Fruit fly (Drosophila melanogaster) whole organism, wandering third instar larva: ENCODE measurements around the gene CG31510.
A peak's percentile ranks its signal among the peaks of the same experiment; 100 is the strongest.

Experiments
- Abd-B ChIP-seq: fragments of >200 bp; optimal IDR thresholded peaks from 2 replicates; lab custom pipeline; 2017; ENCODE audit warnings: missing biosample characterization, missing genetic modification characterization
- CG32264 ChIP-seq: fragments of 200-800 bp; sonication (Bioruptor generic); optimal IDR thresholded peaks from 2 replicates; lab custom pipeline; 2016; ENCODE audit warnings: missing biosample characterization, missing genetic modification characterization
- CG9705 ChIP-seq: fragments of 200-800 bp; sonication (Bioruptor generic); optimal IDR thresholded peaks from 2 replicates; lab custom pipeline; 2018; ENCODE audit warnings: missing biosample characterization, mild to moderate bottlenecking, missing genetic modification characterization
- CrebA ChIP-seq: fragments of 200-800 bp; sonication (Bioruptor generic); optimal IDR thresholded peaks from 2 replicates; lab custom pipeline; 2016; ENCODE audit warnings: missing biosample characterization, mild to moderate bottlenecking, missing genetic modification characterization, borderline replicate concordance
- Dfd ChIP-seq: fragments of >200 bp; optimal IDR thresholded peaks from 2 replicates; lab custom pipeline; 2017; ENCODE audit warnings: missing biosample characterization, missing genetic modification characterization
- Dif ChIP-seq: fragments of 200-275, 200-300 bp; sonication (Bioruptor generic); optimal IDR thresholded peaks from 2 replicates; lab custom pipeline; 2018; ENCODE audit warnings: missing biosample characterization, missing genetic modification characterization; ENCODE audit not compliant: partially characterized antibody
- HLH106 ChIP-seq: fragments of 200-800 bp; optimal IDR thresholded peaks from 3 replicates; lab custom pipeline; 2019; ENCODE audit warnings: missing biosample characterization, mild to moderate bottlenecking, missing genetic modification characterization, moderate library complexity
- Hnf4 ChIP-seq: fragments of 200-800 bp; sonication (Bioruptor generic); optimal IDR thresholded peaks from 2 replicates; lab custom pipeline; 2016; ENCODE audit warnings: missing biosample characterization, mild to moderate bottlenecking, missing genetic modification characterization
- Hr78 ChIP-seq: fragments of >200 bp; optimal IDR thresholded peaks from 2 replicates; lab custom pipeline; 2017; ENCODE audit warnings: missing biosample characterization, missing genetic modification characterization
- Hr83 ChIP-seq: fragments of 200-300 bp; sonication (Bioruptor generic); optimal IDR thresholded peaks from 2 replicates; lab custom pipeline; 2016; ENCODE audit warnings: missing biosample characterization, mild to moderate bottlenecking, missing genetic modification characterization, moderate library complexity; ENCODE audit not compliant: poor library complexity, severe bottlenecking
- Jra ChIP-seq: sonication (Bioruptor generic); optimal IDR thresholded peaks from 2 replicates; lab custom pipeline; 2016; ENCODE audit warnings: missing biosample characterization, missing genetic modification characterization
- Mio ChIP-seq: sonication (Bioruptor generic); optimal IDR thresholded peaks from 2 replicates; lab custom pipeline; 2016; ENCODE audit warnings: missing biosample characterization, missing genetic modification characterization
- N ChIP-seq: fragments of >200 bp; optimal IDR thresholded peaks from 2 replicates; lab custom pipeline; 2018; ENCODE audit warnings: missing biosample characterization, missing external identifiers, missing genetic modification characterization
- OdsH ChIP-seq: fragments of 200-800 bp; sonication (Bioruptor generic); optimal IDR thresholded peaks from 2 replicates; lab custom pipeline; 2016; ENCODE audit warnings: missing biosample characterization, mild to moderate bottlenecking, missing genetic modification characterization
- Rel ChIP-seq, 2 experiments: fragments of 200-800 bp; sonication (Bioruptor generic) in 1 of 2; optimal IDR thresholded peaks; 2 replicates in 1 of 2; 3 replicates in 1 of 2; lab custom pipeline; 2016 to 2019; ENCODE audit warnings: mild to moderate bottlenecking in 2 of 2, missing biosample characterization in 2 of 2, missing genetic modification characterization in 2 of 2, moderate library complexity in 1 of 2
- Vsx2 ChIP-seq: fragments of 200-300, 225-300 bp; sonication (Bioruptor generic); optimal IDR thresholded peaks from 2 replicates; lab custom pipeline; 2018; ENCODE audit warnings: missing biosample characterization, missing genetic modification characterization; ENCODE audit not compliant: partially characterized antibody
- brk ChIP-seq: fragments of 200-800 bp; sonication (Bioruptor generic); optimal IDR thresholded peaks from 2 replicates; lab custom pipeline; 2016; ENCODE audit warnings: missing biosample characterization, mild to moderate bottlenecking, missing genetic modification characterization
- dl ChIP-seq, 2 experiments: fragments of 175-275, 200-275 bp in 1 of 2; fragments of 200-275 bp in 1 of 2; sonication (Bioruptor generic); optimal IDR thresholded peaks; lab custom pipeline; 2018; ENCODE audit warnings: mild to moderate bottlenecking in 2 of 2, missing biosample characterization in 2 of 2, missing genetic modification characterization in 2 of 2, moderate library complexity in 2 of 2; ENCODE audit not compliant: partially characterized antibody in 2 of 2, insufficient read depth in 1 of 2
- dmrt93B ChIP-seq: fragments of 200-800 bp; sonication (Bioruptor generic); optimal IDR thresholded peaks from 2 replicates; lab custom pipeline; 2018; ENCODE audit warnings: missing biosample characterization, mild to moderate bottlenecking, missing genetic modification characterization
- dsf ChIP-seq: sonication (Bioruptor generic); optimal IDR thresholded peaks from 2 replicates; lab custom pipeline; 2016; ENCODE audit warnings: missing biosample characterization, missing genetic modification characterization, borderline replicate concordance
- ey ChIP-seq: fragments of 200-800 bp; sonication (Bioruptor generic); optimal IDR thresholded peaks from 2 replicates; lab custom pipeline; 2016; ENCODE audit warnings: missing biosample characterization, missing genetic modification characterization
- foxo ChIP-seq, 2 experiments: fragments of 200-800 bp; sonication (Bioruptor generic); optimal IDR thresholded peaks; 2 replicates in 1 of 2; 3 replicates in 1 of 2; lab custom pipeline; 2016 to 2017; ENCODE audit warnings: missing biosample characterization in 2 of 2, missing genetic modification characterization in 2 of 2
- fru ChIP-seq: fragments of 200-800 bp; sonication (Bioruptor generic); optimal IDR thresholded peaks from 3 replicates; lab custom pipeline; 2016; ENCODE audit warnings: missing biosample characterization, mild to moderate bottlenecking, missing genetic modification characterization
- h ChIP-seq: fragments of 200-800 bp; sonication (Bioruptor generic); optimal IDR thresholded peaks from 3 replicates; lab custom pipeline; 2016; ENCODE audit warnings: missing biosample characterization, mild to moderate bottlenecking, missing genetic modification characterization
- lola ChIP-seq: fragments of >200 bp; optimal IDR thresholded peaks from 2 replicates; lab custom pipeline; 2017; ENCODE audit warnings: missing biosample characterization, missing genetic modification characterization
- pan ChIP-seq: fragments of >200 bp; optimal IDR thresholded peaks from 2 replicates; lab custom pipeline; 2017
- rgr ChIP-seq: fragments of 200-800 bp; sonication (Bioruptor generic); optimal IDR thresholded peaks from 3 replicates; lab custom pipeline; 2016; ENCODE audit warnings: missing biosample characterization, mild to moderate bottlenecking, missing genetic modification characterization
- sv ChIP-seq: fragments of 200-800 bp; sonication (Bioruptor generic); optimal IDR thresholded peaks from 3 replicates; lab custom pipeline; 2016; ENCODE audit warnings: missing biosample characterization, missing genetic modification characterization
- usp ChIP-seq: fragments of >200 bp; optimal IDR thresholded peaks from 2 replicates; lab custom pipeline; 2017; ENCODE audit warnings: missing biosample characterization, missing genetic modification characterization

The CG31510 gene

dm6 chr3R:25167407-25168191, 44.9 kb upstream of the CG31510 start:
- TF ChIP-seq Hr78 (GFP tag; lab: Kevin White, UChicago): no peak
- TF ChIP-seq sv (GFP tag; lab: Kevin White, UChicago): no peak
- TF ChIP-seq Hnf4 (GFP tag; lab: Kevin White, UChicago): no peak
- TF ChIP-seq Rel (GFP tag; optimal IDR thresholded peaks at IDR 0.05; lab: Kevin White, UChicago): no peak
- TF ChIP-seq Rel (tag; optimal IDR thresholded peaks at IDR 0.05; lab: Kevin White, UChicago): no peak
- no peak for TF ChIP-seq Dfd (GFP tag; lab: Kevin White, UChicago)
- TF ChIP-seq CrebA: no peak
- TF ChIP-seq Mio (GFP tag; lab: Kevin White, UChicago): no peak
- no peak for TF ChIP-seq ey (GFP tag; lab: Kevin White, UChicago)
- TF ChIP-seq rgr (GFP tag; lab: Kevin White, UChicago): no peak
- TF ChIP-seq CG32264 (GFP tag; lab: Kevin White, UChicago): no peak
- peak in 1 of 2 experiments; percentile 16 for TF ChIP-seq foxo (GFP tag; optimal IDR thresholded peaks at IDR 0.05; lab: Kevin White, UChicago)
- TF ChIP-seq fru (GFP tag; lab: Kevin White, UChicago): peak; percentile 21
- no peak for TF ChIP-seq OdsH (GFP tag; lab: Kevin White, UChicago)
- no peak for TF ChIP-seq lola (GFP tag; lab: Kevin White, UChicago)
- no peak for TF ChIP-seq Hr83 (GFP tag; lab: Kevin White, UChicago)
- TF ChIP-seq N (GFP tag; lab: Kevin White, UChicago): no peak

- TF ChIP-seq OdsH (GFP tag; lab: Kevin White, UChicago) (no peak), lola (GFP tag; lab: Kevin White, UChicago) (no peak), rgr (GFP tag; lab: Kevin White, UChicago) (no peak), dsf (no peak), Hnf4 (GFP tag; lab: Kevin White, UChicago) (no peak), ey (GFP tag; lab: Kevin White, UChicago) (no peak), Abd-B (GFP tag; lab: Kevin White, UChicago) (no peak), usp (no peak), brk (GFP tag; lab: Kevin White, UChicago) (no peak)
These were observed 44.1 kb upstream of the CG31510 start for dm6 chr3R:25166788-25167187.

- TF ChIP-seq CG9705 (GFP tag; lab: Kevin White, UChicago) (no peak), rgr (GFP tag; lab: Kevin White, UChicago) (no peak), Dfd (GFP tag; lab: Kevin White, UChicago) (no peak), pan (lab: Kevin White, UChicago) (no peak), usp (no peak), fru (GFP tag; lab: Kevin White, UChicago) (no peak), Hr78 (GFP tag; lab: Kevin White, UChicago) (no peak), h (GFP tag; lab: Kevin White, UChicago) (no peak), Dif (GFP tag; lab: Kevin White, UChicago) (no peak), CrebA (no peak), ey (GFP tag; lab: Kevin White, UChicago) (no peak), HLH106 (tag; lab: Kevin White, UChicago) (no peak), Vsx2 (GFP tag; lab: Kevin White, UChicago) (no peak), dmrt93B (GFP tag; lab: Kevin White, UChicago) (no peak), lola (GFP tag; lab: Kevin White, UChicago) (no peak), sv (GFP tag; lab: Kevin White, UChicago) (no peak), foxo (GFP tag; optimal IDR thresholded peaks at IDR 0.05; lab: Kevin White, UChicago) (no peak), Jra (no peak), dl (GFP tag; optimal IDR thresholded peaks at IDR 0.05; lab: Kevin White, UChicago; ENCODE audit: insufficient read depth in 1 of 2, partially characterized antibody in 2 of 2) (no peak), OdsH (GFP tag; lab: Kevin White, UChicago) (no peak)
These were observed 38.8 kb upstream of the CG31510 start for dm6 chr3R:25161520-25161919.

dm6 chr3R:25152342-25152741, 29.6 kb upstream of the CG31510 start:
- no peak for TF ChIP-seq usp
- no peak for TF ChIP-seq Vsx2 (GFP tag; lab: Kevin White, UChicago)
